Fruit fly (Drosophila melanogaster) whole organism: Measurements from ENCODE around the gene cnir.

ENCODE experiments used
- CG8478 ChIP-seq: fragments of >200 bp; optimal IDR thresholded peaks from 2 replicates; lab custom pipeline; 2018; ENCODE audit warnings: inconsistent platforms
- EcR ChIP-seq, 2 experiments: fragments of >200 bp; optimal IDR thresholded peaks; 2 replicates each; lab custom pipeline; 2017; ENCODE audit warnings: missing biosample characterization in 2 of 2, missing genetic modification characterization in 2 of 2, missing genetic modification reagents in 2 of 2
- psq ChIP-seq: fragments of >200 bp; optimal IDR thresholded peaks from 2 replicates; lab custom pipeline; 2017
- usp ChIP-seq: fragments of >200 bp; optimal IDR thresholded peaks from 2 replicates; lab custom pipeline; 2017; ENCODE audit warnings: missing biosample characterization, missing genetic modification characterization, mixed read lengths

- TF ChIP-seq CG8478 = no peak
- TF ChIP-seq psq = no peak
- TF ChIP-seq EcR (GFP tag; optimal IDR thresholded peaks at IDR 0.05; lab: Kevin White, UChicago) = no peak
- no peak for TF ChIP-seq usp
These were observed 46.9 kb downstream of the cnir start, which contains the start of the genes okr and CG3558 for dm6 chr2L:2992664-2993174.
